Worm (Caenorhabditis elegans) whole organism, young adult: ENCODE results near the gene txt-13.

ENCODE experiments used
- atf-7 ChIP-seq: sonication (generic microtip); optimal IDR thresholded peaks from 2 replicates; lab custom pipeline; 2017; ENCODE audit warnings: mild to moderate bottlenecking, missing genetic modification characterization, missing compliant biosample characterization
- ceh-27 ChIP-seq: fragments of 200-800 bp; sonication (Bioruptor generic); optimal IDR thresholded peaks from 2 replicates; lab custom pipeline; 2018; ENCODE audit warnings: mild to moderate bottlenecking, missing genetic modification characterization, moderate library complexity, missing compliant biosample characterization
- ceh-40 ChIP-seq: fragments of 200-800 bp; sonication (Bioruptor generic); IDR thresholded peaks from 2 replicates; pipeline ENCODE4 v1.3.6; 2022; ENCODE audit warnings: missing genetic modification characterization, missing compliant biosample characterization
- pha-4 ChIP-seq: fragments of 150-350 bp; sonication (generic microtip); optimal IDR thresholded peaks from 2 replicates; lab custom pipeline; 2014; ENCODE audit warnings: missing biosample characterization, missing genetic modification reagents, missing genetic modification characterization
- unc-62 ChIP-seq: fragments of 150-350 bp; optimal IDR thresholded peaks from 2 replicates; lab custom pipeline; 2014; ENCODE audit warnings: missing biosample characterization, missing genetic modification reagents, missing genetic modification characterization
- ztf-18 ChIP-seq: sonication (generic microtip); optimal IDR thresholded peaks from 2 replicates; lab custom pipeline; 2016; ENCODE audit warnings: missing genotype, mild to moderate bottlenecking, missing genetic modification characterization, missing compliant biosample characterization

- TF ChIP-seq unc-62 (no peak), ztf-18 (tag; lab: Kevin White, UChicago) (no peak), ceh-27 (no peak), atf-7 (tag; lab: Kevin White, UChicago) (no peak), pha-4 (tag; lab: Kevin White, UChicago) (no peak), ceh-40 (GFP tag; lab: Robert Waterston, UW) (no peak)
These were observed 45.3 kb upstream of the txt-13 start for ce11 chrII:10525134-10525533.
